Worm (Caenorhabditis elegans) whole organism, L4 larva: ENCODE results near the gene K12G11.6.
A peak's percentile ranks its signal among the peaks of the same experiment; 100 is the strongest.

Experiments
- F10B5.3 ChIP-seq: sonication (generic microtip); optimal IDR thresholded peaks from 2 replicates; lab custom pipeline; 2016; ENCODE audit warnings: mild to moderate bottlenecking, missing genetic modification characterization, missing compliant biosample characterization
- F26F4.8 ChIP-seq: fragments of 200-800 bp; sonication (Bioruptor generic); conservative IDR thresholded peaks from 2 replicates; pipeline ENCODE4 v1.3.6; 2022; ENCODE audit warnings: missing genetic modification characterization, missing compliant biosample characterization
- R02D3.7 ChIP-seq: fragments of 150-350 bp; sonication (generic microtip); optimal IDR thresholded peaks from 3 replicates; lab custom pipeline; 2014; ENCODE audit warnings: missing biosample characterization, missing genetic modification characterization
- Y48G9A.11 ChIP-seq: fragments of 200-800 bp; sonication (Bioruptor generic); IDR thresholded peaks from 2 replicates; pipeline ENCODE4 v1.3.6; 2022; ENCODE audit warnings: missing genetic modification reagents, missing genetic modification characterization, missing compliant biosample characterization
- Y5F2A.4 ChIP-seq: fragments of 200-800 bp; sonication (Bioruptor generic); optimal IDR thresholded peaks from 2 replicates; lab custom pipeline; 2018; ENCODE audit warnings: mild to moderate bottlenecking, missing genetic modification characterization, missing compliant biosample characterization
- Y75B8A.6 ChIP-seq: fragments of 200-800 bp; sonication (Bioruptor generic); IDR thresholded peaks from 2 replicates; pipeline ENCODE4 v1.3.6; 2022; ENCODE audit warnings: missing genetic modification reagents, missing genetic modification characterization, missing compliant biosample characterization
- ZK337.2 ChIP-seq: fragments of 200-800 bp; sonication (Bioruptor generic); IDR thresholded peaks from 2 replicates; pipeline ENCODE4 v1.3.6; 2022; ENCODE audit warnings: missing genetic modification reagents, missing genetic modification characterization, missing compliant biosample characterization
- aha-1 ChIP-seq: fragments of 150-350 bp; peaks from one replicate; lab custom pipeline; 2014; ENCODE audit warnings: missing biosample characterization, missing genetic modification characterization
- aly-2 ChIP-seq: sonication (generic microtip); optimal IDR thresholded peaks from 2 replicates; lab custom pipeline; 2018; ENCODE audit warnings: missing biosample characterization, missing genetic modification characterization
- ceh-28 ChIP-seq: fragments of 150-350 bp; optimal IDR thresholded peaks from 2 replicates; lab custom pipeline; 2014; ENCODE audit warnings: missing biosample characterization, missing genetic modification reagents, missing genetic modification characterization
- ceh-82 ChIP-seq: sonication (generic microtip); optimal IDR thresholded peaks from 2 replicates; lab custom pipeline; 2017; ENCODE audit warnings: missing biosample characterization, missing genetic modification characterization
- cey-2 ChIP-seq: sonication (generic microtip); optimal IDR thresholded peaks from 3 replicates; lab custom pipeline; 2017; ENCODE audit warnings: missing genetic modification characterization, mild to moderate bottlenecking, missing compliant biosample characterization, antibody characterized with exemption, borderline replicate concordance; ENCODE audit not compliant: insufficient read depth
- daf-16 ChIP-seq, 3 experiments: sonication (generic microtip); optimal IDR thresholded peaks; 2 replicates each; lab custom pipeline; 2016 to 2017; ENCODE audit warnings: missing genetic modification characterization in 3 of 3, missing genetic modification reagents in 3 of 3, mild to moderate bottlenecking in 2 of 3, missing compliant biosample characterization in 2 of 3, missing biosample characterization in 1 of 3, moderate library complexity in 1 of 3
- daf-8 ChIP-seq: fragments of 200-800 bp; sonication (Bioruptor generic); IDR thresholded peaks from 2 replicates; pipeline ENCODE4 v1.3.6; 2022; ENCODE audit warnings: missing genetic modification characterization, missing compliant biosample characterization
- dmd-6 ChIP-seq: fragments of 200-800 bp; sonication (Bioruptor generic); IDR thresholded peaks from 2 replicates; pipeline ENCODE4 v1.3.6; 2022; ENCODE audit warnings: missing genetic modification reagents, missing genetic modification characterization, missing compliant biosample characterization
- dmd-8 ChIP-seq: fragments of 200-800 bp; sonication (Bioruptor generic); IDR thresholded peaks from 2 replicates; pipeline ENCODE4 v1.3.6; 2022; ENCODE audit warnings: missing genetic modification characterization, missing compliant biosample characterization
- dmd-9 ChIP-seq: fragments of 200-800 bp; sonication (Bioruptor generic); IDR thresholded peaks from 2 replicates; pipeline ENCODE4 v1.3.6; 2022; ENCODE audit warnings: missing genetic modification reagents, missing genetic modification characterization, missing compliant biosample characterization
- dve-1 ChIP-seq: sonication (generic microtip); optimal IDR thresholded peaks from 2 replicates; lab custom pipeline; 2017; ENCODE audit warnings: antibody characterized with exemption, mild to moderate bottlenecking, missing genetic modification characterization, missing compliant biosample characterization; ENCODE audit not compliant: insufficient read depth
- egl-43 ChIP-seq: fragments of 200-800 bp; sonication (Bioruptor generic); IDR thresholded peaks from 2 replicates; pipeline ENCODE4 v1.3.6; 2022; ENCODE audit warnings: missing genetic modification reagents, missing genetic modification characterization, missing compliant biosample characterization
- hlh-11 ChIP-seq: fragments of 200-800 bp; sonication (Bioruptor generic); optimal IDR thresholded peaks from 2 replicates; lab custom pipeline; 2018; ENCODE audit warnings: mild to moderate bottlenecking, missing genetic modification characterization, missing compliant biosample characterization
- hlh-30 ChIP-seq: sonication (generic microtip); optimal IDR thresholded peaks from 2 replicates; lab custom pipeline; 2017; ENCODE audit warnings: antibody characterized with exemption, mild to moderate bottlenecking, missing genetic modification characterization, missing compliant biosample characterization; ENCODE audit not compliant: insufficient read depth
- jun-1 ChIP-seq: fragments of 150-350 bp; optimal IDR thresholded peaks from 2 replicates; lab custom pipeline; 2014; ENCODE audit warnings: missing biosample characterization, missing genetic modification reagents, missing genetic modification characterization
- lin-1 ChIP-seq: fragments of 200-800 bp; sonication (Bioruptor generic); IDR thresholded peaks from 2 replicates; pipeline ENCODE4 v1.3.6; 2022; ENCODE audit warnings: missing genetic modification reagents, missing genetic modification characterization, missing compliant biosample characterization
- lin-29 ChIP-seq: fragments of 200-800 bp; sonication (Bioruptor generic); IDR thresholded peaks from 2 replicates; pipeline ENCODE4 v1.3.6; 2022; ENCODE audit warnings: missing genetic modification reagents, missing genetic modification characterization, missing compliant biosample characterization
- lin-38 ChIP-seq: fragments of 200-800 bp; sonication (Bioruptor generic); IDR thresholded peaks from 2 replicates; pipeline ENCODE4 v1.3.6; 2022; ENCODE audit warnings: missing genetic modification reagents, missing genetic modification characterization, missing compliant biosample characterization
- madf-9 ChIP-seq: fragments of 200-800 bp; sonication (Bioruptor generic); conservative IDR thresholded peaks from 2 replicates; pipeline ENCODE4 v1.3.6; 2022; ENCODE audit warnings: missing genetic modification reagents, missing genetic modification characterization, missing compliant biosample characterization
- mdl-1 ChIP-seq, 2 experiments: fragments of 150-350 bp in 1 of 2; sonication (generic microtip) in 1 of 2; optimal IDR thresholded peaks; 2 replicates each; lab custom pipeline; 2014 to 2017; ENCODE audit warnings: missing biosample characterization in 2 of 2, missing genetic modification characterization in 2 of 2
- mes-2 ChIP-seq: sonication (generic microtip); optimal IDR thresholded peaks from 2 replicates; lab custom pipeline; 2016; ENCODE audit warnings: missing genotype, mild to moderate bottlenecking, missing genetic modification characterization, missing compliant biosample characterization; ENCODE audit not compliant: poor library complexity, severe bottlenecking
- nhr-111 ChIP-seq: fragments of 200-800 bp; sonication (Bioruptor generic); optimal IDR thresholded peaks from 2 replicates; lab custom pipeline; 2018; ENCODE audit warnings: mild to moderate bottlenecking, missing genetic modification characterization, missing compliant biosample characterization
- nhr-237 ChIP-seq: sonication (generic microtip); optimal IDR thresholded peaks from 2 replicates; lab custom pipeline; 2017; ENCODE audit warnings: missing biosample characterization, missing genetic modification characterization
- nhr-25 ChIP-seq: sonication (generic microtip); optimal IDR thresholded peaks from 2 replicates; lab custom pipeline; 2017; ENCODE audit warnings: missing genetic modification characterization, mild to moderate bottlenecking, missing compliant biosample characterization, antibody characterized with exemption, moderate library complexity, borderline replicate concordance; ENCODE audit not compliant: insufficient read depth
- nhr-28 ChIP-seq: fragments of 150-350 bp; optimal IDR thresholded peaks from 2 replicates; lab custom pipeline; 2014; ENCODE audit warnings: missing biosample characterization, missing genetic modification characterization
- nhr-42 ChIP-seq: fragments of 200-800 bp; sonication (Bioruptor generic); IDR thresholded peaks from 2 replicates; pipeline ENCODE4 v1.3.6; 2022; ENCODE audit warnings: missing genetic modification characterization, missing compliant biosample characterization
- pqm-1 ChIP-seq: sonication (generic microtip); optimal IDR thresholded peaks from 2 replicates; lab custom pipeline; 2017; ENCODE audit warnings: missing biosample characterization, missing genetic modification characterization
- saeg-2 ChIP-seq: fragments of 200-800 bp; sonication (Bioruptor generic); IDR thresholded peaks from 2 replicates; pipeline ENCODE4 v1.3.6; 2022; ENCODE audit warnings: missing genetic modification reagents, missing genetic modification characterization, missing compliant biosample characterization
- tra-1 ChIP-seq: fragments of 200-800 bp; sonication (Bioruptor generic); IDR thresholded peaks from 2 replicates; pipeline ENCODE4 v1.3.6; 2022; ENCODE audit warnings: missing genetic modification reagents, missing genetic modification characterization, missing compliant biosample characterization
- unc-130 ChIP-seq: sonication (generic microtip); optimal IDR thresholded peaks from 2 replicates; lab custom pipeline; 2016; ENCODE audit warnings: missing genetic modification reagents, missing genetic modification characterization, missing compliant biosample characterization
- unc-62 ChIP-seq, 3 experiments: fragments of 150-350 bp in 1 of 3; sonication (generic microtip); optimal IDR thresholded peaks in 2 of 3; peaks in 1 of 3; 1 replicate in 1 of 3; 2 replicates in 2 of 3; lab custom pipeline; 2014 to 2017; ENCODE audit warnings: missing biosample characterization in 3 of 3, missing genetic modification characterization in 3 of 3, missing genetic modification reagents in 3 of 3, missing genotype in 1 of 3
- vab-7 ChIP-seq: fragments of 200-800 bp; sonication (Bioruptor generic); IDR thresholded peaks from 2 replicates; pipeline ENCODE4 v1.3.6; 2022; ENCODE audit warnings: missing genetic modification reagents, missing genetic modification characterization, missing compliant biosample characterization
- zfp-3 ChIP-seq: fragments of 200-800 bp; sonication (Bioruptor generic); conservative IDR thresholded peaks from 2 replicates; pipeline ENCODE4 v1.3.6; 2022; ENCODE audit warnings: missing genetic modification reagents, missing genetic modification characterization, missing compliant biosample characterization
- zip-11 ChIP-seq: fragments of 200-800 bp; sonication (Bioruptor generic); IDR thresholded peaks from 2 replicates; pipeline ENCODE4 v1.3.6; 2022; ENCODE audit warnings: missing genetic modification characterization, missing compliant biosample characterization
- zip-2 ChIP-seq: fragments of 150-350 bp; optimal IDR thresholded peaks from 2 replicates; lab custom pipeline; 2014; ENCODE audit warnings: missing biosample characterization, missing genetic modification characterization
- ztf-11 ChIP-seq: fragments of 150-350 bp; optimal IDR thresholded peaks from 2 replicates; lab custom pipeline; 2014; ENCODE audit warnings: missing biosample characterization, missing genetic modification characterization

The K12G11.6 gene

DNA sequence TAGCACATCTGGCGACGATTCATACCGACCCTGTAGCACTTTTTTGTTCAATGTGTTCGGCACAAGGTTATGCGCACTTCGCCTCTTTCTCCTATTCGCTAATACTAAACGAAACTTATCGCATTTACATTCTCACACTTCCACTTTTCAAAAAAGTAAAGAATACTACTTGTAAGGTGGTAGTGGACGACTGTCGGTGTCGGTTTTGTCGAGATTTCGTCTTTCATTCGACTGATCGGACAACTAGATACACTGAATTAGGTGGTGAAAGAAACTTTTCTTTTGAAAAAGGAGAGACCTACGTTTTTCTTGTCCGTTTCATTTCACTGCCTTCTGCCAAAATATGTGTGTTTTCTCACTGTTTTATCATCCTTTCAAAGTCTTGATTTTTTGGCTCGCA is 3.5 kb downstream of the K12G11.6 start:
- TF ChIP-seq tra-1 (no peak), ztf-11 (tag; lab: Kevin White, UChicago) (no peak), dmd-6 (GFP tag; lab: Robert Waterston, UW) (no peak), madf-9 (GFP tag; lab: Robert Waterston, UW) (no peak), cey-2 (tag; lab: Kevin White, UChicago) (no peak), egl-43 (no peak), zip-11 (GFP tag; lab: Robert Waterston, UW) (no peak), Y5F2A.4 (GFP tag; lab: Kevin White, UChicago) (no peak), nhr-42 (GFP tag; lab: Robert Waterston, UW) (no peak)

ce11 chrV:11899149-11899548 is 5.0 kb downstream of the K12G11.6 start, which contains the start of gene sma-1:
Gene sma-1, plus strand, starts transcription at chrV:11899449.
- no peak for TF ChIP-seq ceh-28 (tag; lab: Kevin White, UChicago)
- no peak for TF ChIP-seq nhr-25 (tag; lab: Kevin White, UChicago)
- no peak for TF ChIP-seq lin-38
- TF ChIP-seq dmd-9 (GFP tag; lab: Robert Waterston, UW) = no peak
- no peak for TF ChIP-seq ZK337.2 (GFP tag; lab: Robert Waterston, UW)
- no peak for TF ChIP-seq vab-7 (GFP tag; lab: Robert Waterston, UW)
- TF ChIP-seq R02D3.7 = no peak
- no peak for TF ChIP-seq lin-29 (GFP tag; lab: Robert Waterston, UW)
- TF ChIP-seq Y75B8A.6 (GFP tag; lab: Robert Waterston, UW) = no peak
- no peak for TF ChIP-seq F26F4.8 (GFP tag; lab: Robert Waterston, UW)
- no peak for TF ChIP-seq madf-9 (GFP tag; lab: Robert Waterston, UW)
- no peak for TF ChIP-seq Y48G9A.11 (GFP tag; lab: Robert Waterston, UW)
- TF ChIP-seq nhr-111 (GFP tag; lab: Kevin White, UChicago) = no peak
- TF ChIP-seq mes-2 (tag; lab: Kevin White, UChicago) = no peak
- TF ChIP-seq nhr-237 (tag; lab: Kevin White, UChicago) = no peak
- TF ChIP-seq, all 104 proteins: peak for 0

DNA sequence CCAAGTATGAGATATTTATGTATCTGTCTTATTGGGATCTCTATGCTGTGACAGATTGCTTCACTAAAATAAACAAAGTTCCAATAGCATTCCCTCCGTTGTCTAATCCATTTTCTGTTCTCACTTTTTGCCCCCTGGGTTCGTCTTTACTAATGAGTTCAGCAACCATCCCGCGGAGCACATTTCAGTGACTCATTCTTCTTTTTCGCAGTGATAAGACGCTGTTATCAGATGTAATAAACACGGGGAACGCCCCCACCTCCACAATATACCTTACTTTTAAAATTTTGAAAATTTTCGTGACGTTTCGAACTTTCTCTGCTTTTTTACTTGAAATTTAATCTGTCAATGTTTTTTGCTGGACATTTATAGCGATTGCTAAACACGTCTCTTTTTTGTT is 6.0 kb downstream of the K12G11.6 start:
- TF ChIP-seq dmd-6 (GFP tag; lab: Robert Waterston, UW) (peak; percentile 48; the same call in 1 of the 2 replicates), hlh-30 (tag; lab: Kevin White, UChicago) (no peak), zfp-3 (no peak), nhr-42 (GFP tag; lab: Robert Waterston, UW) (no peak), saeg-2 (GFP tag; lab: Robert Waterston, UW) (no peak), unc-62 (GFP tag; optimal IDR thresholded peaks at IDR 0.05 in 1 of 2; lab: Kevin White, UChicago) (no peak), unc-62 (tag; optimal IDR thresholded peaks at IDR 0.05; lab: Kevin White, UChicago) (no peak), pqm-1 (peak; percentile 72), lin-1 (GFP tag; lab: Robert Waterston, UW) (no peak), F10B5.3 (tag; lab: Kevin White, UChicago) (no peak), aly-2 (tag; lab: Kevin White, UChicago) (no peak), daf-16 (GFP tag; optimal IDR thresholded peaks at IDR 0.05; lab: Kevin White, UChicago) (no peak), daf-16 (tag; optimal IDR thresholded peaks at IDR 0.05; lab: Kevin White, UChicago) (peak; percentile 29), nhr-237 (tag; lab: Kevin White, UChicago) (no peak), nhr-28 (tag; lab: Kevin White, UChicago) (peak; percentile 34), dmd-8 (GFP tag; lab: Robert Waterston, UW) (no peak), zip-2 (tag; lab: Kevin White, UChicago) (no peak), unc-130 (GFP tag; lab: Kevin White, UChicago) (no peak), ceh-82 (tag; lab: Kevin White, UChicago) (no peak), zip-11 (GFP tag; lab: Robert Waterston, UW) (no peak), dve-1 (tag; lab: Kevin White, UChicago) (peak; percentile 14), daf-8 (GFP tag; lab: Robert Waterston, UW) (no peak), hlh-11 (tag; lab: Kevin White, UChicago) (peak; percentile 54), mdl-1 (tag; optimal IDR thresholded peaks at IDR 0.05; lab: Kevin White, UChicago) (peak in 1 of 2 experiments; percentile 2), jun-1 (no peak), aha-1 (tag; lab: Kevin White, UChicago) (peak; percentile 50)
